Fruit fly (Drosophila melanogaster) whole organism, embryonic: ENCODE results near the gene CG33060.

ENCODE experiments used
- Abd-B ChIP-seq: fragments of 200-800 bp; sonication (Bioruptor generic); optimal IDR thresholded peaks from 2 replicates; lab custom pipeline; 2018; ENCODE audit warnings: missing biosample characterization, mild to moderate bottlenecking, missing genetic modification characterization, moderate library complexity
- BEAF-32 ChIP-seq: fragments of 200-800 bp; sonication (Bioruptor generic); optimal IDR thresholded peaks from 3 replicates; lab custom pipeline; 2017; ENCODE audit warnings: missing biosample characterization, missing genetic modification characterization, mild to moderate bottlenecking, moderate library complexity, missing genetic modification reagents
- CG10147 ChIP-seq: fragments of 200-800 bp; sonication (Bioruptor generic); optimal IDR thresholded peaks from 2 replicates; lab custom pipeline; 2019; ENCODE audit warnings: missing biosample characterization, mild to moderate bottlenecking, missing genetic modification characterization, moderate library complexity
- CG10462 ChIP-seq: fragments of 200-800 bp; sonication (Bioruptor generic); optimal IDR thresholded peaks from 2 replicates; lab custom pipeline; 2016; ENCODE audit warnings: missing biosample characterization, missing genetic modification characterization
- CG10959 ChIP-seq: fragments of 200-800 bp; sonication (Bioruptor generic); IDR thresholded peaks from 2 replicates; pipeline ENCODE4 v1.3.6; 2022; ENCODE audit warnings: missing biosample characterization, missing genetic modification characterization
- CG12299 ChIP-seq: fragments of 200-800 bp; sonication (Bioruptor generic); optimal IDR thresholded peaks from 2 replicates; lab custom pipeline; 2018; ENCODE audit warnings: missing biosample characterization, mild to moderate bottlenecking, missing genetic modification characterization
- CG1233 ChIP-seq: fragments of 200-800 bp; sonication (Bioruptor generic); optimal IDR thresholded peaks from 4 replicates; lab custom pipeline; 2018; ENCODE audit warnings: missing biosample characterization, mild to moderate bottlenecking, missing genetic modification characterization
- CG13894 ChIP-seq: fragments of 200-800 bp; sonication (Bioruptor generic); optimal IDR thresholded peaks from 3 replicates; lab custom pipeline; 2018; ENCODE audit warnings: missing biosample characterization, mild to moderate bottlenecking, missing genetic modification characterization, moderate library complexity
- CG14710 ChIP-seq: fragments of 200-800 bp; sonication (Bioruptor generic); optimal IDR thresholded peaks from 3 replicates; lab custom pipeline; 2019; ENCODE audit warnings: missing biosample characterization, mild to moderate bottlenecking, missing genetic modification characterization, moderate library complexity
- CG17186 ChIP-seq: fragments of 200-800 bp; sonication (Bioruptor generic); optimal IDR thresholded peaks from 3 replicates; lab custom pipeline; 2017; ENCODE audit warnings: missing biosample characterization, missing genetic modification reagents, missing genetic modification characterization
- CG17385 ChIP-seq: fragments of 200-800 bp; sonication (Bioruptor generic); optimal IDR thresholded peaks from 3 replicates; lab custom pipeline; 2018; ENCODE audit warnings: missing biosample characterization, mild to moderate bottlenecking, missing genetic modification characterization
- CG17802 ChIP-seq: fragments of 200-800 bp; sonication (Bioruptor generic); optimal IDR thresholded peaks from 2 replicates; lab custom pipeline; 2018; ENCODE audit warnings: missing biosample characterization, mild to moderate bottlenecking, missing genetic modification characterization, moderate library complexity
- CG18262 ChIP-seq: fragments of 200-800 bp; optimal IDR thresholded peaks from 3 replicates; lab custom pipeline; 2019; ENCODE audit warnings: missing biosample characterization, mild to moderate bottlenecking, missing genetic modification characterization, moderate library complexity
- CG2120 ChIP-seq: fragments of 200-800 bp; sonication (Bioruptor generic); optimal IDR thresholded peaks from 3 replicates; lab custom pipeline; 2016; ENCODE audit warnings: missing biosample characterization, missing genetic modification characterization
- CG2712 ChIP-seq: fragments of 200-800 bp; optimal IDR thresholded peaks from 3 replicates; lab custom pipeline; 2019; ENCODE audit warnings: missing biosample characterization, mild to moderate bottlenecking, missing genetic modification characterization, moderate library complexity
- CG2875 ChIP-seq: fragments of 200-800 bp; sonication (Bioruptor generic); optimal IDR thresholded peaks from 2 replicates; lab custom pipeline; 2017; ENCODE audit warnings: missing biosample characterization, mild to moderate bottlenecking, missing genetic modification characterization, missing genetic modification reagents
- CG32767 ChIP-seq: fragments of 200-800 bp; sonication (Bioruptor generic); IDR thresholded peaks from 2 replicates; pipeline ENCODE4 v1.3.6; 2022; ENCODE audit warnings: missing biosample characterization, missing genetic modification characterization
- CG42726 ChIP-seq: fragments of 200-800 bp; sonication (Bioruptor generic); IDR thresholded peaks from 2 replicates; pipeline ENCODE4 v1.3.6; 2022; ENCODE audit warnings: missing biosample characterization, missing genetic modification characterization; ENCODE audit not compliant: partially characterized antibody
- CG7372 ChIP-seq: fragments of 200-800 bp; sonication (Bioruptor generic); IDR thresholded peaks from 2 replicates; pipeline ENCODE4 v1.3.6; 2022; ENCODE audit warnings: missing biosample characterization, missing genetic modification characterization
- CG7928 ChIP-seq: fragments of 200-800 bp; sonication (Bioruptor generic); optimal IDR thresholded peaks from 2 replicates; lab custom pipeline; 2017; ENCODE audit warnings: missing biosample characterization, mild to moderate bottlenecking, missing genetic modification characterization
- CG8359 ChIP-seq: fragments of 200-800 bp; sonication (Bioruptor generic); optimal IDR thresholded peaks from 2 replicates; lab custom pipeline; 2017; ENCODE audit warnings: missing biosample characterization, mild to moderate bottlenecking, missing genetic modification characterization, borderline replicate concordance
- CG9437 ChIP-seq: fragments of 200-800 bp; sonication (Bioruptor generic); optimal IDR thresholded peaks from 2 replicates; lab custom pipeline; 2018; ENCODE audit warnings: missing biosample characterization, mild to moderate bottlenecking, missing genetic modification characterization
- CG9932 ChIP-seq: fragments of 200-800 bp; sonication (Bioruptor generic); IDR thresholded peaks from 2 replicates; pipeline ENCODE4 v1.3.6; 2022; ENCODE audit warnings: missing biosample characterization, missing genetic modification characterization
- CoRest ChIP-seq: fragments of 200-800 bp; sonication (Bioruptor generic); optimal IDR thresholded peaks from 3 replicates; lab custom pipeline; 2018; ENCODE audit warnings: missing biosample characterization, mild to moderate bottlenecking, missing genetic modification characterization, moderate library complexity
- CrebB ChIP-seq: fragments of 200-800 bp; sonication (Bioruptor generic); optimal IDR thresholded peaks from 3 replicates; lab custom pipeline; 2018; ENCODE audit warnings: missing biosample characterization, mild to moderate bottlenecking, missing genetic modification characterization
- Dll ChIP-seq: fragments of 200-800 bp; sonication (Bioruptor generic); IDR thresholded peaks from 4 replicates; pipeline ENCODE4 v1.3.6; 2022; ENCODE audit warnings: missing biosample characterization, missing genetic modification characterization; ENCODE audit not compliant: partially characterized antibody
- Dp ChIP-seq: fragments of 200-800 bp; sonication (Bioruptor generic); optimal IDR thresholded peaks from 2 replicates; lab custom pipeline; 2018; ENCODE audit warnings: missing biosample characterization, mild to moderate bottlenecking, missing genetic modification characterization, moderate library complexity
- Ets65A ChIP-seq: fragments of 200-800 bp; sonication (Bioruptor generic); peaks from one replicate; lab custom pipeline; 2016; ENCODE audit warnings: missing biosample characterization, missing genetic modification characterization
- Lhr ChIP-seq: fragments of 200-800 bp; sonication (Bioruptor generic); optimal IDR thresholded peaks from 3 replicates; lab custom pipeline; 2017; ENCODE audit warnings: mild to moderate bottlenecking, missing biosample characterization, missing genetic modification reagents, missing genetic modification characterization
- Myb ChIP-seq: fragments of 200-800 bp; sonication (Bioruptor generic); optimal IDR thresholded peaks from 2 replicates; lab custom pipeline; 2016; ENCODE audit warnings: missing biosample characterization, missing genetic modification characterization
- NC2β ChIP-seq: fragments of 200-800 bp; sonication (Bioruptor generic); optimal IDR thresholded peaks from 2 replicates; lab custom pipeline; 2016; ENCODE audit warnings: missing biosample characterization, missing genetic modification characterization
- Optix ChIP-seq: fragments of 200-800 bp; sonication (Bioruptor generic); IDR thresholded peaks from 3 replicates; pipeline ENCODE4 v1.3.6; 2022; ENCODE audit warnings: missing biosample characterization, missing genetic modification characterization
- PHDP ChIP-seq: fragments of 200-800 bp; sonication (Bioruptor generic); optimal IDR thresholded peaks from 3 replicates; lab custom pipeline; 2018; ENCODE audit warnings: missing biosample characterization, mild to moderate bottlenecking, missing genetic modification characterization, moderate library complexity
- Sin3A ChIP-seq: fragments of >200 bp; optimal IDR thresholded peaks from 2 replicates; lab custom pipeline; 2018
- Ssrp ChIP-seq: fragments of 200-800 bp; sonication (Bioruptor generic); optimal IDR thresholded peaks from 2 replicates; lab custom pipeline; 2018; ENCODE audit warnings: missing biosample characterization, mild to moderate bottlenecking, missing genetic modification characterization, moderate library complexity
- Trl ChIP-seq, 3 experiments: fragments of >200 bp in 2 of 3; fragments of 200-800 bp in 1 of 3; sonication (Bioruptor generic) in 1 of 3; optimal IDR thresholded peaks; 2 replicates in 1 of 3; 3 replicates in 2 of 3; lab custom pipeline; 2016 to 2017; ENCODE audit warnings: missing biosample characterization in 1 of 3, missing genetic modification characterization in 1 of 3
- bbx ChIP-seq: fragments of 200-800 bp; sonication (Bioruptor generic); IDR thresholded peaks from 2 replicates; pipeline ENCODE4 v1.3.6; 2022; ENCODE audit warnings: missing biosample characterization, missing genetic modification characterization; ENCODE audit not compliant: partially characterized antibody
- corto ChIP-seq: fragments of 200-800 bp; sonication (Bioruptor generic); optimal IDR thresholded peaks from 2 replicates; lab custom pipeline; 2016; ENCODE audit warnings: missing biosample characterization, mild to moderate bottlenecking, missing genetic modification characterization, moderate library complexity
- dan ChIP-seq: fragments of 200-800 bp; sonication (Bioruptor generic); IDR thresholded peaks from 2 replicates; pipeline ENCODE4 v1.3.6; 2022; ENCODE audit warnings: missing biosample characterization, missing genetic modification characterization
- h ChIP-seq: fragments of >200 bp; optimal IDR thresholded peaks from 2 replicates; lab custom pipeline; 2017
- hbn ChIP-seq: fragments of 200-800 bp; sonication (Bioruptor generic); IDR thresholded peaks from 2 replicates; pipeline ENCODE4 v1.3.6; 2022; ENCODE audit warnings: missing biosample characterization, missing genetic modification characterization; ENCODE audit not compliant: partially characterized antibody
- lola ChIP-seq, 3 experiments: fragments of >200 bp in 2 of 3; fragments of 200-800 bp in 1 of 3; sonication (Bioruptor generic) in 1 of 3; optimal IDR thresholded peaks; 2 replicates each; lab custom pipeline; 2017 to 2019; ENCODE audit warnings: missing biosample characterization in 3 of 3, missing genetic modification characterization in 3 of 3, mild to moderate bottlenecking in 1 of 3, moderate library complexity in 1 of 3
- repo ChIP-seq: fragments of 200-800 bp; sonication (Bioruptor generic); optimal IDR thresholded peaks from 2 replicates; lab custom pipeline; 2016; ENCODE audit warnings: missing biosample characterization, missing genetic modification characterization
- sisA ChIP-seq: fragments of 200-800 bp; sonication (Bioruptor generic); IDR thresholded peaks from 2 replicates; pipeline ENCODE4 v1.3.6; 2022; ENCODE audit warnings: missing biosample characterization, missing genetic modification characterization
- sr ChIP-seq: fragments of 200-800 bp; sonication (Bioruptor generic); IDR thresholded peaks from 3 replicates; pipeline ENCODE4 v1.3.6; 2022; ENCODE audit warnings: missing biosample characterization, missing genetic modification characterization
- tll ChIP-seq, 2 experiments: fragments of 200-800 bp in 1 of 2; fragments of >200 bp in 1 of 2; sonication (Bioruptor generic) in 1 of 2; optimal IDR thresholded peaks; 2 replicates each; lab custom pipeline; 2017 to 2019; ENCODE audit warnings: missing biosample characterization in 2 of 2, missing genetic modification characterization in 2 of 2, mild to moderate bottlenecking in 1 of 2, moderate library complexity in 1 of 2
- unc-4 ChIP-seq: fragments of 200-800 bp; sonication (Bioruptor generic); IDR thresholded peaks from 2 replicates; pipeline ENCODE4 v1.3.6; 2022; ENCODE audit warnings: missing biosample characterization, missing genetic modification characterization; ENCODE audit not compliant: partially characterized antibody
- vnd ChIP-seq: fragments of 200-800 bp; sonication (Bioruptor generic); IDR thresholded peaks from 3 replicates; pipeline ENCODE4 v1.3.6; 2022; ENCODE audit warnings: missing biosample characterization, missing genetic modification characterization; ENCODE audit not compliant: partially characterized antibody

CG33060 gene

DNA sequence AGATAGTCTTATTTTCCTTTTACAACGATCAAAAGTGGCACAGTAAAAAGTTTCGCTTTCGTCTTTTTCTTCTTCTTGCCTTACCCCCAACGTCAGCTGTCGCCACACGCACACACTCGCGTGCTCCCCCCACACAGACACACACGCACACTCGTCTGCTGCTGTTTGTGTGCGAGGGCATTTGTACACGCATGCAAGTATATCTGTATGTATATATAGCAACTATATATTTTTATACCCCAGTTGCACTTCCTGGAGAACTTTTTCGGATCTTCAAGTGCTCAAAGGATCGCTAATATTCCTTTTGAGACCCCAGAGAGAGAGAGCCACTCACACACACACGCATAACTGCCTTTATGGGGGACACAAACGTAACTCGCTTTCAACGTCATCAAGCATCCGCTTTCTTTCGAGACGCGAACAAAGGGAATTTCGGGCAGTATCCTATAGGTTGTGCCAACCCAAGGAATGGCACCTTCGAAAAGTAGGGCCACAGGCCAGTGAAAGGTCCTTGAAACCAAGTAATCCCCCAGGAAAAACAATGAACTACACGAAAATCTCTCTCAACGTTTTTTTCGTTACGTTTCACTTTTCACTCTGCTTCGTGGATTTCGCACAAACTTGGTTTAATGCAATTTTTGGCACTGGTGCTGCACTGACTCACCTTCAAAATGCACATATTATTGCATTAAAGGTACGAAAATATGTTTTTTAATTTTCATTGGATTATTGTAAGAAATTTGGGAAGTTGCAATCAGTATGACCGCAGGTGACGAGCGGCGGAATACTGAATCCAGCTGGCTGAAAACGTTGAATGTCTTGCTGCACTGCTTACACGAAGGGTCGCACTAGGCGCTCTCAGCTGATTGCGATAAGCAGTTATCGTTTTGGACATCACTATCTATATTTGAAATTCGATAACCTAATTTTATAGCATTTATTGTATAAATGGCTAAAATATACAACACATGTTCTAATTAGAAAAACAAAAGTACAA, 47.2 kb downstream of the CG33060 start, which contains the start of gene roq (continued):
- TF ChIP-seq hbn: peak; percentile 44; the same call in 1 of the 2 replicates
- TF ChIP-seq CG2875 (GFP tag; lab: Kevin White, UChicago): no peak
- TF ChIP-seq repo: no peak
- TF ChIP-seq tll (GFP tag; optimal IDR thresholded peaks at IDR 0.05; lab: Kevin White, UChicago): no peak
- TF ChIP-seq CG42726 (GFP tag; lab: Robert Waterston, UW): peak; percentile 62; the same call in 1 of the 2 replicates
- peak; percentile 51 for TF ChIP-seq bbx
- TF ChIP-seq h (lab: Kevin White, UChicago): no peak
- no peak for TF ChIP-seq CG13894 (tag; lab: Kevin White, UChicago)
- peak; percentile 34 for TF ChIP-seq CoRest (tag; lab: Kevin White, UChicago)
- TF ChIP-seq Myb (GFP tag; lab: Kevin White, UChicago): peak; percentile 78
- no peak for TF ChIP-seq Dll (GFP tag; lab: Robert Waterston, UW)
- peak; percentile 17 for TF ChIP-seq NC2β (GFP tag; lab: Kevin White, UChicago)
- no peak for TF ChIP-seq Optix (GFP tag; lab: Robert Waterston, UW)
- peak; percentile 14 for TF ChIP-seq CrebB (tag; lab: Kevin White, UChicago)
- peak; percentile 19 for TF ChIP-seq Sin3A (lab: Kevin White, UChicago)
- TF ChIP-seq CG2712 (tag; lab: Kevin White, UChicago): peak; percentile 41
- peak; percentile 93 for TF ChIP-seq CG17385 (GFP tag; lab: Kevin White, UChicago)
- TF ChIP-seq corto (GFP tag; lab: Kevin White, UChicago): peak; percentile 15
- TF ChIP-seq PHDP (tag; lab: Kevin White, UChicago): no peak
- no peak for TF ChIP-seq CG32767 (GFP tag; lab: Robert Waterston, UW)
- no peak for TF ChIP-seq CG10147
- peak; percentile 55 for TF ChIP-seq BEAF-32 (GFP tag; lab: Kevin White, UChicago)
- TF ChIP-seq Abd-B (GFP tag; lab: Kevin White, UChicago): peak; percentile 23
- TF ChIP-seq lola (GFP tag; optimal IDR thresholded peaks at IDR 0.05; lab: Kevin White, UChicago): peak in 1 of 3 experiments; percentile 88
- no peak for TF ChIP-seq CG7928 (GFP tag; lab: Kevin White, UChicago)
- peak; percentile 39 for TF ChIP-seq Lhr
- no peak for TF ChIP-seq sisA (GFP tag; lab: Robert Waterston, UW)
- TF ChIP-seq CG9437: peak; percentile 95
- TF ChIP-seq CG14710 (tag; lab: Kevin White, UChicago): peak; percentile 57
- TF ChIP-seq CG10462: no peak
- TF ChIP-seq CG17186 (GFP tag; lab: Kevin White, UChicago): peak; percentile 67
- peak; percentile 23 to 46 for TF ChIP-seq Trl (optimal IDR thresholded peaks at IDR 0.05; lab: Kevin White, UChicago)
- no peak for TF ChIP-seq Trl (GFP tag; optimal IDR thresholded peaks at IDR 0.05; lab: Kevin White, UChicago)
- no peak for TF ChIP-seq CG18262
- TF ChIP-seq CG2120 (GFP tag; lab: Kevin White, UChicago): no peak
- TF ChIP-seq sr: no peak
- peak; percentile 1 for TF ChIP-seq CG12299 (tag; lab: Kevin White, UChicago)

DNA sequence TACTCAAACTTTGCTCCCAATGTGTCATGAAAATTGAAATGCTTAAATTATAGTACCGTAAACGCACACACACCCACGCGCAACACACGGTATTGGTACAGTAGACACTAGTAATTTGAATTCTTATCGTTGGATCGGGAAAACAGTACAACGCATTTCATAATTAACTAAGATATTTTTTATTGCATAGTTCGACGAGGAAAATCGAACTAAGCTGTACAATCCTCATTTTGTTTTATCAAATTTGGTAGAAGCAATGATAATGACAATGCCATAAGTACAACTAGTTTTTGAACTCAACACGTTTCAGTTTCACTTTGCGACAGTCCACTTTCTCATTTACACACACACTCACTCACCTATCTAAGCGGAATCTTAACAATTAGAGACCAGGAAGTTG, 49.9 kb downstream of the CG33060 start:
- peak; percentile 36; the same call in 1 of the 2 replicates for TF ChIP-seq CG10959
- peak; percentile 61 for TF ChIP-seq Ets65A (GFP tag; lab: Kevin White, UChicago)
- peak; percentile 6 for TF ChIP-seq CG17186 (GFP tag; lab: Kevin White, UChicago)
- peak; percentile 11 for TF ChIP-seq CG17802
- peak; percentile 59 for TF ChIP-seq Ssrp (tag; lab: Kevin White, UChicago)
- no peak for TF ChIP-seq unc-4 (GFP tag; lab: Robert Waterston, UW)
- no peak for TF ChIP-seq Dp (GFP tag; lab: Kevin White, UChicago)
- peak; percentile 79 for TF ChIP-seq CG9932
- peak; percentile 11 for TF ChIP-seq CG8359 (GFP tag; lab: Kevin White, UChicago)
- TF ChIP-seq CG7372 (GFP tag; lab: Robert Waterston, UW): no peak; the same call in none of the 2 replicates
- TF ChIP-seq vnd (GFP tag; lab: Robert Waterston, UW): no peak
- TF ChIP-seq dan (GFP tag; lab: Robert Waterston, UW): no peak
- TF ChIP-seq CG18262: peak; percentile 64
- TF ChIP-seq CG1233 (GFP tag; lab: Kevin White, UChicago): peak; percentile 48
